Worm (Caenorhabditis elegans) whole organism, L4 larva: ENCODE data around the gene clec-265.

Experiments used
- D1046.2 ChIP-seq: fragments of 200-800 bp; sonication (Bioruptor generic); IDR thresholded peaks from 2 replicates; pipeline ENCODE4 v1.3.6; 2022; ENCODE audit warnings: missing genetic modification characterization, missing compliant biosample characterization
- F10B5.3 ChIP-seq: sonication (generic microtip); optimal IDR thresholded peaks from 2 replicates; lab custom pipeline; 2016; ENCODE audit warnings: mild to moderate bottlenecking, missing genetic modification characterization, missing compliant biosample characterization
- F26F4.8 ChIP-seq: fragments of 200-800 bp; sonication (Bioruptor generic); conservative IDR thresholded peaks from 2 replicates; pipeline ENCODE4 v1.3.6; 2022; ENCODE audit warnings: missing genetic modification characterization, missing compliant biosample characterization
- F37D6.2 ChIP-seq: sonication (generic microtip); optimal IDR thresholded peaks from 2 replicates; lab custom pipeline; 2016; ENCODE audit warnings: mild to moderate bottlenecking, missing genetic modification characterization, missing compliant biosample characterization
- R02D3.7 ChIP-seq: fragments of 150-350 bp; sonication (generic microtip); optimal IDR thresholded peaks from 3 replicates; lab custom pipeline; 2014; ENCODE audit warnings: missing biosample characterization, missing genetic modification characterization
- T20F7.1 ChIP-seq: fragments of 200-800 bp; sonication (Bioruptor generic); optimal IDR thresholded peaks from 2 replicates; lab custom pipeline; 2018; ENCODE audit warnings: mild to moderate bottlenecking, missing genetic modification characterization, missing compliant biosample characterization
- Y105C5A.15 ChIP-seq: fragments of 200-800 bp; sonication (Bioruptor generic); IDR thresholded peaks from 2 replicates; pipeline ENCODE4 v1.3.6; 2022; ENCODE audit warnings: missing genetic modification characterization, missing compliant biosample characterization
- aha-1 ChIP-seq: fragments of 150-350 bp; peaks from one replicate; lab custom pipeline; 2014; ENCODE audit warnings: missing biosample characterization, missing genetic modification characterization
- ceh-20 ChIP-seq: fragments of 200-800 bp; sonication (Bioruptor generic); IDR thresholded peaks from 2 replicates; pipeline ENCODE4 v1.3.6; 2022; ENCODE audit warnings: missing genetic modification reagents, missing genetic modification characterization, missing compliant biosample characterization
- ceh-32 ChIP-seq: sonication (generic microtip); optimal IDR thresholded peaks from 2 replicates; lab custom pipeline; 2016; ENCODE audit warnings: mild to moderate bottlenecking, missing genetic modification characterization, missing compliant biosample characterization; ENCODE audit not compliant: poor library complexity
- ctbp-1 ChIP-seq: fragments of 200-800 bp; sonication (Bioruptor generic); IDR thresholded peaks from 2 replicates; pipeline ENCODE4 v1.3.6; 2022; ENCODE audit warnings: missing genetic modification reagents, missing genetic modification characterization, missing compliant biosample characterization
- daf-12 ChIP-seq: fragments of 150-350 bp; optimal IDR thresholded peaks from 2 replicates; lab custom pipeline; 2014; ENCODE audit warnings: missing biosample characterization, missing genetic modification reagents, missing genetic modification characterization
- daf-16 ChIP-seq, 3 experiments: sonication (generic microtip); optimal IDR thresholded peaks; 2 replicates each; lab custom pipeline; 2016 to 2017; ENCODE audit warnings: missing genetic modification characterization in 3 of 3, missing genetic modification reagents in 3 of 3, mild to moderate bottlenecking in 2 of 3, missing compliant biosample characterization in 2 of 3, missing biosample characterization in 1 of 3, moderate library complexity in 1 of 3
- dmd-6 ChIP-seq: fragments of 200-800 bp; sonication (Bioruptor generic); IDR thresholded peaks from 2 replicates; pipeline ENCODE4 v1.3.6; 2022; ENCODE audit warnings: missing genetic modification reagents, missing genetic modification characterization, missing compliant biosample characterization
- dmd-9 ChIP-seq: fragments of 200-800 bp; sonication (Bioruptor generic); IDR thresholded peaks from 2 replicates; pipeline ENCODE4 v1.3.6; 2022; ENCODE audit warnings: missing genetic modification reagents, missing genetic modification characterization, missing compliant biosample characterization
- dpl-1 ChIP-seq: fragments of 150-350 bp; optimal IDR thresholded peaks from 2 replicates; lab custom pipeline; 2014; ENCODE audit warnings: missing biosample characterization, missing genetic modification reagents, missing genetic modification characterization
- dve-1 ChIP-seq: sonication (generic microtip); optimal IDR thresholded peaks from 2 replicates; lab custom pipeline; 2017; ENCODE audit warnings: antibody characterized with exemption, mild to moderate bottlenecking, missing genetic modification characterization, missing compliant biosample characterization; ENCODE audit not compliant: insufficient read depth
- fkh-10 ChIP-seq: fragments of 150-350 bp; optimal IDR thresholded peaks from 2 replicates; lab custom pipeline; 2014; ENCODE audit warnings: missing biosample characterization, missing genetic modification reagents, missing genetic modification characterization
- hif-1 ChIP-seq, 2 experiments: sonication (generic microtip); optimal IDR thresholded peaks; 2 replicates each; lab custom pipeline; 2016 to 2017; ENCODE audit warnings: missing compliant biosample characterization in 2 of 2, missing genetic modification characterization in 2 of 2, missing genetic modification reagents in 2 of 2, missing genotype in 2 of 2, mild to moderate bottlenecking in 1 of 2
- hlh-11 ChIP-seq: fragments of 200-800 bp; sonication (Bioruptor generic); optimal IDR thresholded peaks from 2 replicates; lab custom pipeline; 2018; ENCODE audit warnings: mild to moderate bottlenecking, missing genetic modification characterization, missing compliant biosample characterization
- hlh-30 ChIP-seq: sonication (generic microtip); optimal IDR thresholded peaks from 2 replicates; lab custom pipeline; 2017; ENCODE audit warnings: antibody characterized with exemption, mild to moderate bottlenecking, missing genetic modification characterization, missing compliant biosample characterization; ENCODE audit not compliant: insufficient read depth
- hmg-1.1 ChIP-seq: fragments of 200-800 bp; sonication (Bioruptor generic); IDR thresholded peaks from 2 replicates; pipeline ENCODE4 v1.3.6; 2022; ENCODE audit warnings: missing genetic modification reagents, missing genetic modification characterization, missing compliant biosample characterization
- lin-1 ChIP-seq: fragments of 200-800 bp; sonication (Bioruptor generic); IDR thresholded peaks from 2 replicates; pipeline ENCODE4 v1.3.6; 2022; ENCODE audit warnings: missing genetic modification reagents, missing genetic modification characterization, missing compliant biosample characterization
- lin-13 ChIP-seq: fragments of 150-350 bp; optimal IDR thresholded peaks from 2 replicates; lab custom pipeline; 2014; ENCODE audit warnings: missing biosample characterization, missing genetic modification reagents, missing genetic modification characterization
- lsy-2 ChIP-seq, 2 experiments: fragments of 150-350 bp in 1 of 2; sonication (generic microtip) in 1 of 2; optimal IDR thresholded peaks; 2 replicates each; lab custom pipeline; 2014 to 2017; ENCODE audit warnings: missing biosample characterization in 2 of 2, missing genetic modification characterization in 2 of 2
- madf-5 ChIP-seq, 2 experiments: fragments of 200-800 bp; sonication (Bioruptor generic); IDR thresholded peaks; 2 replicates each; pipeline ENCODE4 v1.3.6; 2022; ENCODE audit warnings: missing compliant biosample characterization in 2 of 2, missing genetic modification characterization in 2 of 2
- mdl-1 ChIP-seq, 2 experiments: fragments of 150-350 bp in 1 of 2; sonication (generic microtip) in 1 of 2; optimal IDR thresholded peaks; 2 replicates each; lab custom pipeline; 2014 to 2017; ENCODE audit warnings: missing biosample characterization in 2 of 2, missing genetic modification characterization in 2 of 2
- mep-1 ChIP-seq: fragments of 150-350 bp; sonication (generic microtip); optimal IDR thresholded peaks from 3 replicates; lab custom pipeline; 2014; ENCODE audit warnings: missing biosample characterization, missing genetic modification characterization
- mes-2 ChIP-seq: sonication (generic microtip); optimal IDR thresholded peaks from 2 replicates; lab custom pipeline; 2016; ENCODE audit warnings: missing genotype, mild to moderate bottlenecking, missing genetic modification characterization, missing compliant biosample characterization; ENCODE audit not compliant: poor library complexity, severe bottlenecking
- mxl-3 ChIP-seq: fragments of 200-800 bp; sonication (Bioruptor generic); optimal IDR thresholded peaks from 2 replicates; lab custom pipeline; 2018; ENCODE audit warnings: mild to moderate bottlenecking, missing genetic modification characterization, missing compliant biosample characterization
- nhr-102 ChIP-seq: sonication (generic microtip); optimal IDR thresholded peaks from 2 replicates; lab custom pipeline; 2016; ENCODE audit warnings: mild to moderate bottlenecking, missing genetic modification characterization, moderate library complexity, missing compliant biosample characterization
- nhr-237 ChIP-seq: sonication (generic microtip); optimal IDR thresholded peaks from 2 replicates; lab custom pipeline; 2017; ENCODE audit warnings: missing biosample characterization, missing genetic modification characterization
- nhr-25 ChIP-seq: sonication (generic microtip); optimal IDR thresholded peaks from 2 replicates; lab custom pipeline; 2017; ENCODE audit warnings: missing genetic modification characterization, mild to moderate bottlenecking, missing compliant biosample characterization, antibody characterized with exemption, moderate library complexity, borderline replicate concordance; ENCODE audit not compliant: insufficient read depth
- pqm-1 ChIP-seq: sonication (generic microtip); optimal IDR thresholded peaks from 2 replicates; lab custom pipeline; 2017; ENCODE audit warnings: missing biosample characterization, missing genetic modification characterization
- rbr-2 ChIP-seq: sonication (generic microtip); optimal IDR thresholded peaks from 2 replicates; lab custom pipeline; 2016; ENCODE audit warnings: missing genotype, missing genetic modification characterization, missing compliant biosample characterization
- snpc-1.2 ChIP-seq: fragments of 200-800 bp; sonication (Bioruptor generic); IDR thresholded peaks from 2 replicates; pipeline ENCODE4 v1.3.6; 2022; ENCODE audit warnings: missing genetic modification reagents, missing genetic modification characterization, missing compliant biosample characterization
- spr-1 ChIP-seq: sonication (generic microtip); optimal IDR thresholded peaks from 2 replicates; lab custom pipeline; 2016; ENCODE audit warnings: mild to moderate bottlenecking, missing genetic modification characterization, missing compliant biosample characterization
- tra-1 ChIP-seq: fragments of 200-800 bp; sonication (Bioruptor generic); IDR thresholded peaks from 2 replicates; pipeline ENCODE4 v1.3.6; 2022; ENCODE audit warnings: missing genetic modification reagents, missing genetic modification characterization, missing compliant biosample characterization
- unc-62 ChIP-seq, 3 experiments: fragments of 150-350 bp in 1 of 3; sonication (generic microtip); optimal IDR thresholded peaks in 2 of 3; peaks in 1 of 3; 1 replicate in 1 of 3; 2 replicates in 2 of 3; lab custom pipeline; 2014 to 2017; ENCODE audit warnings: missing biosample characterization in 3 of 3, missing genetic modification characterization in 3 of 3, missing genetic modification reagents in 3 of 3, missing genotype in 1 of 3
- vab-7 ChIP-seq: fragments of 200-800 bp; sonication (Bioruptor generic); IDR thresholded peaks from 2 replicates; pipeline ENCODE4 v1.3.6; 2022; ENCODE audit warnings: missing genetic modification reagents, missing genetic modification characterization, missing compliant biosample characterization
- zag-1 ChIP-seq: fragments of 150-350 bp; optimal IDR thresholded peaks from 2 replicates; lab custom pipeline; 2014; ENCODE audit warnings: missing biosample characterization, missing genetic modification characterization
- zfp-2 ChIP-seq: sonication (generic microtip); optimal IDR thresholded peaks from 2 replicates; lab custom pipeline; 2016; ENCODE audit warnings: mild to moderate bottlenecking, missing genetic modification characterization, missing compliant biosample characterization
- zip-11 ChIP-seq: fragments of 200-800 bp; sonication (Bioruptor generic); IDR thresholded peaks from 2 replicates; pipeline ENCODE4 v1.3.6; 2022; ENCODE audit warnings: missing genetic modification characterization, missing compliant biosample characterization
- ztf-7 ChIP-seq: fragments of 150-350 bp; optimal IDR thresholded peaks from 2 replicates; lab custom pipeline; 2014; ENCODE audit warnings: missing biosample characterization, missing genetic modification characterization

clec-265 gene

DNA sequence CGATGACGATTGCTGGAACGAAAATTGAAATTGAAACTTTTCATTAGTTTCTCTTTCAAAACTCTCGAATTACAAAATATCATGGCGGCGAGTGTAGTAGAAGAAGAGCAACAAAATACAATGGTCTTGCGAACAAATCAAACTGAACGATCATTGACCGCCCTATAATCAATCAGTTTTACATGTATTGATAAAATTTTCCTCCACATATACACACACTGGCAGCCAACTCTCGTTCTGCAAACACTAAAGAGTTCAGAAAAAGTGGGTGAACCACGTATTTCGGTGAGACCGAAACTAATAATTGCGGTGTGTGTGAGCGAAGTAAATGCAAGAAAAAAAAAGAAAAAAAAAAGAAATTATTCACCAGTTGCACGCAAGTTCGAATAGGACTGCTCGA, 15.6 kb downstream of the clec-265 start:
- TF ChIP-seq dmd-9 (GFP tag; lab: Robert Waterston, UW) (no peak), dmd-6 (GFP tag; lab: Robert Waterston, UW) (peak; percentile 40; the same call in 1 of the 2 replicates), F26F4.8 (GFP tag; lab: Robert Waterston, UW) (no peak), pqm-1 (tag; lab: Kevin White, UChicago) (peak; percentile 28), ctbp-1 (GFP tag; lab: Robert Waterston, UW) (no peak), daf-16 (GFP tag; optimal IDR thresholded peaks at IDR 0.05; lab: Kevin White, UChicago) (no peak), daf-16 (tag; optimal IDR thresholded peaks at IDR 0.05; lab: Kevin White, UChicago) (peak; percentile 4), zip-11 (GFP tag; lab: Robert Waterston, UW) (no peak), dve-1 (no peak), madf-5 (GFP tag; IDR thresholded peaks at IDR 0.05; lab: Robert Waterston, UW) (no peak), T20F7.1 (GFP tag; lab: Kevin White, UChicago) (no peak), aha-1 (peak; percentile 25)

DNA sequence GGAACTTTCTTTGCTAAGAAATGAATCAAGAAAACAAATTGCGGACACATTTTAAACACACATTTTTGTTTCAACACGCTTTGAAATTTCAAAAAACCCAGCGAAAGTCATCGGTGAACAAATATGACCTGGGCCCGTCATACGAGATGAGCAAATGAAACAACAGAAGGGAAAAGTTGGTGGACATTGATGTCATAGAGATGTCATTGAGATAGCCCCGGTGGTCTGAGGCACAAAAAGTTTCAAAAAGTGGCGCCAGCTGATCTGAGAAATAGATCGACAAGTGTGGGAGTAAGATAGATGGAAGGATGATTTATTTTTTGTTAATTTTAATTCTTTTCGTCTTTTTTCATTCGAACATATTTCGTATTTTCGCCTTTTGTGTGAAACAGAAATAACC, 17.1 kb downstream of the clec-265 start:
- TF ChIP-seq snpc-1.2 (no peak), aha-1 (peak; percentile 9), R02D3.7 (no peak), spr-1 (no peak), nhr-237 (tag; lab: Kevin White, UChicago) (no peak)
- TF ChIP-seq, all 104 proteins: peak for 1

DNA sequence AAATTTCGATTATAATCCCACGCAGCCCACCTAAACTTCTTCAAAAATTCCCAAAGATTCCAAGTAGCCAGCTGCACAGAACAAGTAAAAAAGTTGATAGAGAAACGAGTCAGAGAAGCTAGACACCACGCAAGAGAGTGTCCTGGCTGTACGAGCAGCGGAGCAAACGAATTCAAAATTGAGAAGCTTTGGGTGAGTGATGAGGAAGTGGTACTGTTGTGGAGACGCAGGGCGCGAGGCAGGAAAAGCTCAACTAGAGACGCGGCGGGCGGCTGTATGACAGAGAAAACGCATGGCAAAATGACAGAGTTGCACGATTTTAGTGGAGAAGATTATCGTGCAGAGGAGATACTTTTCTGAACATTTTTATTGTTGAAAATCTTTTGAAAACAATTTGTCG, 17.6 kb downstream of the clec-265 start:
- no peak for TF ChIP-seq daf-12 (tag; lab: Kevin White, UChicago)
- TF ChIP-seq tra-1 (GFP tag; lab: Robert Waterston, UW) = 0 out of 2 replicates have a peak, but pooled peaks have one; percentile 17
- TF ChIP-seq F10B5.3 (tag; lab: Kevin White, UChicago) = no peak
- TF ChIP-seq hmg-1.1 = peak; percentile 88
- TF ChIP-seq dpl-1 (GFP tag; lab: Kevin White, UChicago) = no peak
- peak; percentile 61 for TF ChIP-seq hlh-30 (tag; lab: Kevin White, UChicago)
- TF ChIP-seq rbr-2 (tag; lab: Kevin White, UChicago) = peak; percentile 61
- TF ChIP-seq fkh-10 (GFP tag; lab: Kevin White, UChicago) = peak; percentile 77
- TF ChIP-seq lsy-2 (tag; optimal IDR thresholded peaks at IDR 0.05; lab: Kevin White, UChicago) = peak in 1 of 2 experiments; percentile 50
- TF ChIP-seq dve-1 = peak; percentile 49
- TF ChIP-seq mep-1 (tag; lab: Kevin White, UChicago) = peak; percentile 72
- no peak for TF ChIP-seq D1046.2 (GFP tag; lab: Robert Waterston, UW)
- TF ChIP-seq zag-1 (tag; lab: Kevin White, UChicago) = no peak
- TF ChIP-seq nhr-102 (tag; lab: Kevin White, UChicago) = peak; percentile 25
- TF ChIP-seq lin-13 = peak; percentile 4
- TF ChIP-seq nhr-25 (tag; lab: Kevin White, UChicago) = no peak
- TF ChIP-seq F37D6.2 (tag; lab: Kevin White, UChicago) = peak; percentile 25
- TF ChIP-seq F26F4.8 (GFP tag; lab: Robert Waterston, UW) = no peak
- no peak for TF ChIP-seq pqm-1 (tag; lab: Kevin White, UChicago)
- TF ChIP-seq R02D3.7 = no peak
- TF ChIP-seq hlh-11 (tag; lab: Kevin White, UChicago) = peak; percentile 59
- TF ChIP-seq mdl-1 (tag; optimal IDR thresholded peaks at IDR 0.05; lab: Kevin White, UChicago) = peak; percentile 2 to 24
- TF ChIP-seq mxl-3 (GFP tag; lab: Kevin White, UChicago) = peak; percentile 35
- TF ChIP-seq zfp-2 (tag; lab: Kevin White, UChicago) = no peak
- peak; percentile 34 for TF ChIP-seq ceh-20
- TF ChIP-seq Y105C5A.15 = no peak
- peak; percentile 64 for TF ChIP-seq aha-1
- TF ChIP-seq mes-2 (tag; lab: Kevin White, UChicago) = peak; percentile 51
- no peak for TF ChIP-seq ceh-32
- TF ChIP-seq dmd-6 (GFP tag; lab: Robert Waterston, UW) = peak; percentile 61
- TF ChIP-seq unc-62 (GFP tag; optimal IDR thresholded peaks at IDR 0.05 in 1 of 2; lab: Kevin White, UChicago) = peak in 1 of 2 experiments; percentile 12
- TF ChIP-seq unc-62 (tag; optimal IDR thresholded peaks at IDR 0.05; lab: Kevin White, UChicago) = no peak
- TF ChIP-seq daf-16 (GFP tag; optimal IDR thresholded peaks at IDR 0.05; lab: Kevin White, UChicago) = no peak
- peak; percentile 32 for TF ChIP-seq daf-16 (tag; optimal IDR thresholded peaks at IDR 0.05; lab: Kevin White, UChicago)
- TF ChIP-seq lin-1 (GFP tag; lab: Robert Waterston, UW) = no peak
- TF ChIP-seq ztf-7 (tag; lab: Kevin White, UChicago) = no peak
- peak; percentile 51; the same call in 1 of the 2 replicates for TF ChIP-seq vab-7
- TF ChIP-seq hif-1 (tag; optimal IDR thresholded peaks at IDR 0.05; lab: Kevin White, UChicago) = peak in 1 of 2 experiments; percentile 60
- TF ChIP-seq ctbp-1 (GFP tag; lab: Robert Waterston, UW) = peak; percentile 82
